Fruit fly (Drosophila melanogaster) whole organism, embryonic: ENCODE data around the gene Ugt36D1.

Experiments used
- CG18619 ChIP-seq: fragments of 200-800 bp; sonication (Bioruptor generic); optimal IDR thresholded peaks from 3 replicates; lab custom pipeline; 2017; ENCODE audit warnings: missing biosample characterization, mild to moderate bottlenecking, missing genetic modification characterization
- CG4707 ChIP-seq: fragments of 200-800 bp; sonication (Bioruptor generic); optimal IDR thresholded peaks from 2 replicates; lab custom pipeline; 2018; ENCODE audit warnings: missing biosample characterization, mild to moderate bottlenecking, missing genetic modification characterization, moderate library complexity

- TF ChIP-seq CG4707 (GFP tag; lab: Kevin White, UChicago), result no peak
- no peak for TF ChIP-seq CG18619
Observed at dm6 chr2L:18801704-18802103, 21.6 kb upstream of the Ugt36D1 start.
